Fruit fly (Drosophila melanogaster): ENCODE data around the gene CtsB.

Gene CtsB

dm6 chrX:13788973-13789682, 7.2 kb upstream of the CtsB start (continued):
- TF ChIP-seq otp (GFP tag; IDR thresholded peaks at IDR 0.05) = no peak
- peak; percentile 61 for TF ChIP-seq gem (tag; optimal IDR thresholded peaks at IDR 0.05)
- TF ChIP-seq Mrtf (GFP tag; IDR thresholded peaks at IDR 0.05) = no peak
- no peak for TF ChIP-seq CG33557 (GFP tag; optimal IDR thresholded peaks at IDR 0.05)
- TF ChIP-seq CG9876 (GFP tag; optimal IDR thresholded peaks at IDR 0.05) = no peak
- no peak for TF ChIP-seq corto (GFP tag; optimal IDR thresholded peaks at IDR 0.05)
- TF ChIP-seq lab (GFP tag; optimal IDR thresholded peaks at IDR 0.05) = peak; percentile 47
- peak; percentile 45 for TF ChIP-seq Xbp1 (GFP tag; optimal IDR thresholded peaks at IDR 0.05)
- TF ChIP-seq Awh (GFP tag; IDR thresholded peaks at IDR 0.05) = no peak
- no peak for TF ChIP-seq CG4707 (GFP tag; optimal IDR thresholded peaks at IDR 0.05)
- TF ChIP-seq Optix (GFP tag; IDR thresholded peaks at IDR 0.05) = 0 out of 3 replicates have a peak, but pooled peaks have one; percentile 10
- TF ChIP-seq CkIIα-i1 (GFP tag; IDR thresholded peaks at IDR 0.05) = no peak
- no peak for TF ChIP-seq Six4 (GFP tag; optimal IDR thresholded peaks at IDR 0.05)
- TF ChIP-seq sim (GFP tag; IDR thresholded peaks at IDR 0.05) = 0 out of 2 replicates have a peak, but pooled peaks have one; percentile 24
- no peak for TF ChIP-seq CG13123 (GFP tag; optimal IDR thresholded peaks at IDR 0.05)
- peak; percentile 58 for TF ChIP-seq CG2120 (GFP tag; optimal IDR thresholded peaks at IDR 0.05)
- peak; percentile 65 for TF ChIP-seq dmrt99B (tag; optimal IDR thresholded peaks at IDR 0.05)
- no peak for TF ChIP-seq CG2116 (GFP tag; optimal IDR thresholded peaks at IDR 0.05)
- TF ChIP-seq CG16779 (GFP tag; IDR thresholded peaks at IDR 0.05) = no peak
- TF ChIP-seq crc (GFP tag; optimal IDR thresholded peaks at IDR 0.05) = peak; percentile 2
- TF ChIP-seq Fer2 (tag; optimal IDR thresholded peaks at IDR 0.05) = no peak

dm6 chrX:13787282-13787850, 5.4 kb upstream of the CtsB start:
- peak; percentile 47; the same call in 2 of the 3 replicates for TF ChIP-seq CG14860 (GFP tag; IDR thresholded peaks at IDR 0.05; ENCODE audit: partially characterized antibody)
- TF ChIP-seq CG11504 (tag; optimal IDR thresholded peaks at IDR 0.05) = peak; percentile 36
- TF ChIP-seq CG7963 (GFP tag; IDR thresholded peaks at IDR 0.05; ENCODE audit: partially characterized antibody) = peak; percentile 31; the same call in 1 of the 3 replicates
- TF ChIP-seq phol (tag; optimal IDR thresholded peaks at IDR 0.05) = peak; percentile 24
- TF ChIP-seq row (GFP tag; IDR thresholded peaks at IDR 0.05) = peak; percentile 47; the same call in 2 of the 3 replicates
- peak; percentile 52 for TF ChIP-seq D19B (GFP tag; optimal IDR thresholded peaks at IDR 0.05)
- TF ChIP-seq repo (GFP tag; optimal IDR thresholded peaks at IDR 0.05) = no peak
- peak; percentile 61 for TF ChIP-seq pros (GFP tag; optimal IDR thresholded peaks at IDR 0.05)
- TF ChIP-seq grau (tag; optimal IDR thresholded peaks at IDR 0.05) = peak; percentile 11
- TF ChIP-seq zf30C (GFP tag; optimal IDR thresholded peaks at IDR 0.05) = peak; percentile 22
- no peak for TF ChIP-seq CG7786 (GFP tag; optimal IDR thresholded peaks at IDR 0.05)
- TF ChIP-seq lola (GFP tag; optimal IDR thresholded peaks at IDR 0.05) = peak in 1 of 3 experiments; percentile 10
- TF ChIP-seq crol (GFP tag; IDR thresholded peaks at IDR 0.05) = peak; percentile 74
- TF ChIP-seq chinmo (GFP tag; IDR thresholded peaks at IDR 0.05; ENCODE audit: partially characterized antibody) = 0 out of 4 replicates have a peak, but pooled peaks have one; percentile 13
- TF ChIP-seq crc (GFP tag; optimal IDR thresholded peaks at IDR 0.05) = no peak
- TF ChIP-seq eyg (GFP tag; optimal IDR thresholded peaks at IDR 0.05) = no peak
- TF ChIP-seq sens (GFP tag) = peak; percentile 85
- TF ChIP-seq HLH4C (GFP tag; IDR thresholded peaks at IDR 0.05; ENCODE audit: partially characterized antibody) = peak; percentile 62; the same call in 2 of the 3 replicates
- no peak for TF ChIP-seq CG18619 (GFP tag; optimal IDR thresholded peaks at IDR 0.05)
- peak in 1 of 2 experiments; percentile 4 for TF ChIP-seq bsh (GFP tag; optimal IDR thresholded peaks at IDR 0.05)
- peak; percentile 81 for TF ChIP-seq Med (GFP tag)
- TF ChIP-seq zfh1 (GFP tag; IDR thresholded peaks at IDR 0.05) = 0 out of 3 replicates have a peak, but pooled peaks have one; percentile 10
- peak; percentile 17 for TF ChIP-seq cg (GFP tag; optimal IDR thresholded peaks at IDR 0.05)
- 0 out of 3 replicates have a peak, but pooled peaks have one; percentile 42 for TF ChIP-seq CG16813 (GFP tag; IDR thresholded peaks at IDR 0.05; ENCODE audit: partially characterized antibody)
- TF ChIP-seq CG10979 (tag; optimal IDR thresholded peaks at IDR 0.05) = peak; percentile 16
- TF ChIP-seq Oli (tag; optimal IDR thresholded peaks at IDR 0.05) = peak; percentile 8
- peak; percentile 20 for TF ChIP-seq CG7839 (tag; optimal IDR thresholded peaks at IDR 0.05)
